Worm (Caenorhabditis elegans) whole organism, L3 larva: ENCODE data around the gene idpp-3.
"Not testable (repeated sequence)": the region's sequence is repeated elsewhere in the genome, so short reads cannot be mapped to it uniquely, and the experiment has no call there.

Experiments
- ZK546.5 ChIP-seq: sonication (generic microtip); optimal IDR thresholded peaks from 2 replicates; lab custom pipeline; 2017; ENCODE audit warnings: missing biosample characterization, missing genetic modification characterization
- aly-2 ChIP-seq: fragments of 150-350 bp; optimal IDR thresholded peaks from 2 replicates; lab custom pipeline; 2014; ENCODE audit warnings: missing biosample characterization, missing genetic modification characterization
- ama-1 ChIP-seq: fragments of 150-350 bp; optimal IDR thresholded peaks from 2 replicates; lab custom pipeline; 2018
- ceh-28 ChIP-seq: fragments of 150-350 bp; optimal IDR thresholded peaks from 2 replicates; lab custom pipeline; 2014; ENCODE audit warnings: missing biosample characterization, missing genetic modification reagents, missing genetic modification characterization
- ceh-82 ChIP-seq: fragments of 150-350 bp; optimal IDR thresholded peaks from 2 replicates; lab custom pipeline; 2014; ENCODE audit warnings: missing biosample characterization, missing genetic modification characterization
- ceh-9 ChIP-seq: sonication (generic microtip); optimal IDR thresholded peaks from 2 replicates; lab custom pipeline; 2018; ENCODE audit warnings: missing biosample characterization, missing genetic modification characterization
- egl-27 ChIP-seq: sonication (generic microtip); optimal IDR thresholded peaks from 4 replicates; lab custom pipeline; 2017; ENCODE audit warnings: missing biosample characterization, missing genetic modification reagents, missing genetic modification characterization
- egl-5 ChIP-seq: fragments of 150-350 bp; optimal IDR thresholded peaks from 2 replicates; lab custom pipeline; 2017; ENCODE audit warnings: missing biosample characterization, missing genetic modification reagents, missing genetic modification characterization, inconsistent platforms
- elt-1 ChIP-seq: fragments of 150-350 bp; optimal IDR thresholded peaks from 2 replicates; lab custom pipeline; 2014; ENCODE audit warnings: missing biosample characterization, missing genetic modification characterization
- elt-2 ChIP-seq: sonication (generic microtip); optimal IDR thresholded peaks from 2 replicates; lab custom pipeline; 2016; ENCODE audit warnings: missing genetic modification reagents, mild to moderate bottlenecking, missing genetic modification characterization, missing compliant biosample characterization
- elt-3 ChIP-seq, 3 experiments: fragments of 150-350 bp in 1 of 3; sonication (generic microtip) in 2 of 3; optimal IDR thresholded peaks; 2 replicates in 2 of 3; 4 replicates in 1 of 3; lab custom pipeline; 2014 to 2017; ENCODE audit warnings: missing biosample characterization in 3 of 3, missing genetic modification characterization in 3 of 3
- eor-1 ChIP-seq, 2 experiments: fragments of 150-350 bp; optimal IDR thresholded peaks; 2 replicates each; lab custom pipeline; 2014 to 2018; ENCODE audit warnings: missing biosample characterization in 2 of 2, missing genetic modification characterization in 2 of 2
- fkh-10 ChIP-seq: sonication (generic microtip); optimal IDR thresholded peaks from 2 replicates; lab custom pipeline; 2017; ENCODE audit warnings: missing biosample characterization, missing genetic modification reagents, missing genetic modification characterization
- fkh-2 ChIP-seq: fragments of 150-350 bp; optimal IDR thresholded peaks from 2 replicates; lab custom pipeline; 2014; ENCODE audit warnings: missing biosample characterization, missing genetic modification reagents, missing genetic modification characterization
- fos-1 ChIP-seq: fragments of 150-350 bp; optimal IDR thresholded peaks from 2 replicates; lab custom pipeline; 2014; ENCODE audit warnings: missing biosample characterization, missing genetic modification characterization
- hmg-11 ChIP-seq: sonication (generic microtip); optimal IDR thresholded peaks from 2 replicates; lab custom pipeline; 2016; ENCODE audit warnings: missing genetic modification characterization, missing compliant biosample characterization
- jun-1 ChIP-seq: fragments of 150-350 bp; optimal IDR thresholded peaks from 2 replicates; lab custom pipeline; 2014; ENCODE audit warnings: missing biosample characterization, missing genetic modification reagents, missing genetic modification characterization
- lin-15B ChIP-seq: fragments of 150-350 bp; optimal IDR thresholded peaks from 2 replicates; lab custom pipeline; 2014; ENCODE audit warnings: missing biosample characterization, missing genetic modification characterization
- lin-39 ChIP-seq: fragments of 150-350 bp; optimal IDR thresholded peaks from 2 replicates; lab custom pipeline; 2018; ENCODE audit warnings: missing biosample characterization, missing genetic modification reagents, missing genetic modification characterization
- lsy-12 ChIP-seq: sonication (generic microtip); optimal IDR thresholded peaks from 2 replicates; lab custom pipeline; 2016; ENCODE audit warnings: mild to moderate bottlenecking, missing genetic modification characterization, missing compliant biosample characterization
- mdl-1 ChIP-seq: fragments of 150-350 bp; optimal IDR thresholded peaks from 2 replicates; lab custom pipeline; 2014; ENCODE audit warnings: missing biosample characterization, missing genetic modification characterization
- mml-1 ChIP-seq: fragments of 150-350 bp; sonication (generic microtip); optimal IDR thresholded peaks from 3 replicates; lab custom pipeline; 2014; ENCODE audit warnings: missing biosample characterization, missing genetic modification characterization
- nfya-1 ChIP-seq: sonication (generic microtip); optimal IDR thresholded peaks from 2 replicates; lab custom pipeline; 2017; ENCODE audit warnings: missing genetic modification characterization, mild to moderate bottlenecking, missing compliant biosample characterization, antibody characterized with exemption, moderate library complexity; ENCODE audit not compliant: insufficient read depth
- nhr-11 ChIP-seq: fragments of 150-350 bp; optimal IDR thresholded peaks from 2 replicates; lab custom pipeline; 2014; ENCODE audit warnings: missing biosample characterization, missing genetic modification characterization
- nhr-12 ChIP-seq: fragments of 150-350 bp; optimal IDR thresholded peaks from 2 replicates; lab custom pipeline; 2014; ENCODE audit warnings: missing biosample characterization, missing genetic modification characterization
- nhr-23 ChIP-seq: fragments of 150-350 bp; optimal IDR thresholded peaks from 2 replicates; lab custom pipeline; 2014; ENCODE audit warnings: missing biosample characterization, missing genetic modification reagents, missing genetic modification characterization
- nhr-237 ChIP-seq: fragments of 150-350 bp; optimal IDR thresholded peaks from 2 replicates; lab custom pipeline; 2014; ENCODE audit warnings: missing biosample characterization, missing genetic modification characterization
- nhr-25 ChIP-seq: sonication (generic microtip); optimal IDR thresholded peaks from 2 replicates; lab custom pipeline; 2017; ENCODE audit warnings: missing biosample characterization, missing genetic modification characterization
- nhr-28 ChIP-seq: fragments of 150-350 bp; optimal IDR thresholded peaks from 2 replicates; lab custom pipeline; 2014; ENCODE audit warnings: missing biosample characterization, missing genetic modification characterization
- nhr-67 ChIP-seq: fragments of 150-350 bp; optimal IDR thresholded peaks from 2 replicates; lab custom pipeline; 2014; ENCODE audit warnings: missing biosample characterization, missing genetic modification characterization
- nhr-76 ChIP-seq: fragments of 150-350 bp; sonication (generic microtip); optimal IDR thresholded peaks from 5 replicates; lab custom pipeline; 2014; ENCODE audit warnings: missing biosample characterization, missing genetic modification characterization
- nhr-77 ChIP-seq: fragments of 150-350 bp; optimal IDR thresholded peaks from 2 replicates; lab custom pipeline; 2014; ENCODE audit warnings: missing biosample characterization, missing genetic modification characterization
- pha-4 ChIP-seq: fragments of 150-350 bp; optimal IDR thresholded peaks from 2 replicates; lab custom pipeline; 2014; ENCODE audit warnings: missing biosample characterization, missing genetic modification reagents, missing genetic modification characterization
- skn-1 ChIP-seq: fragments of 150-350 bp; optimal IDR thresholded peaks from 2 replicates; lab custom pipeline; 2014; ENCODE audit warnings: missing biosample characterization, missing genetic modification characterization
- snpc-4 ChIP-seq: fragments of 150-350 bp; optimal IDR thresholded peaks from 2 replicates; lab custom pipeline; 2014; ENCODE audit warnings: missing biosample characterization, missing genetic modification characterization
- tbx-2 ChIP-seq: sonication (generic microtip); optimal IDR thresholded peaks from 2 replicates; lab custom pipeline; 2016; ENCODE audit warnings: mild to moderate bottlenecking, missing genetic modification characterization, missing compliant biosample characterization
- zag-1 ChIP-seq: fragments of 150-350 bp; optimal IDR thresholded peaks from 2 replicates; lab custom pipeline; 2014; ENCODE audit warnings: missing biosample characterization, missing genetic modification characterization
- ztf-11 ChIP-seq: fragments of 150-350 bp; optimal IDR thresholded peaks from 2 replicates; lab custom pipeline; 2014; ENCODE audit warnings: missing biosample characterization, missing genetic modification characterization
- ztf-4 ChIP-seq: fragments of 150-350 bp; optimal IDR thresholded peaks from 2 replicates; lab custom pipeline; 2014; ENCODE audit warnings: missing biosample characterization, missing genetic modification characterization

Gene idpp-3

ce11 chrX:14973085-14973484 is 11.7 kb upstream of the idpp-3 start:
- TF ChIP-seq nhr-77 (tag; lab: Kevin White, UChicago) (no peak), hmg-11 (no peak), elt-3 (tag; optimal IDR thresholded peaks at IDR 0.05; lab: Kevin White, UChicago) (no peak), snpc-4 (no peak), nfya-1 (tag; lab: Kevin White, UChicago) (no peak), tbx-2 (no peak), eor-1 (tag; optimal IDR thresholded peaks at IDR 0.05; lab: Kevin White, UChicago) (no peak), skn-1 (tag; lab: Kevin White, UChicago) (no peak), nhr-11 (tag; lab: Kevin White, UChicago) (no peak), elt-1 (no peak), nhr-25 (no peak), zag-1 (no peak)

- TF ChIP-seq pha-4 (tag; lab: Kevin White, UChicago) (peak; percentile 45), mdl-1 (tag; lab: Kevin White, UChicago) (no peak), fkh-2 (no peak), fos-1 (tag; lab: Kevin White, UChicago) (no peak), ceh-9 (tag; lab: Kevin White, UChicago) (no peak), elt-2 (tag; lab: Kevin White, UChicago) (peak; percentile 45), nhr-76 (no peak), tbx-2 (no peak), ama-1 (no peak), aly-2 (tag; lab: Kevin White, UChicago) (no peak), eor-1 (tag; optimal IDR thresholded peaks at IDR 0.05; lab: Kevin White, UChicago) (no peak), mml-1 (no peak), snpc-4 (peak; percentile 27), nhr-23 (tag; lab: Kevin White, UChicago) (no peak), ZK546.5 (tag; lab: Kevin White, UChicago) (no peak), lin-39 (peak; percentile 76), hmg-11 (peak; percentile 22), nhr-12 (tag; lab: Kevin White, UChicago) (no peak), nfya-1 (tag; lab: Kevin White, UChicago) (no peak), zag-1 (no peak), egl-27 (no peak), ceh-82 (tag; lab: Kevin White, UChicago) (no peak), nhr-28 (tag; lab: Kevin White, UChicago) (no peak), ceh-28 (tag; lab: Kevin White, UChicago) (peak; percentile 9), nhr-67 (tag; lab: Kevin White, UChicago) (no peak), ztf-11 (tag; lab: Kevin White, UChicago) (no peak), fkh-10 (GFP tag; lab: Kevin White, UChicago) (no peak), egl-5 (peak; percentile 43), ztf-4 (tag; lab: Kevin White, UChicago) (no peak), nhr-237 (tag; lab: Kevin White, UChicago) (no peak), nhr-25 (no peak), lin-15B (tag; lab: Kevin White, UChicago) (peak; percentile 52), nhr-77 (tag; lab: Kevin White, UChicago) (no peak), jun-1 (tag; lab: Kevin White, UChicago) (no peak)
Measured at ce11 chrX:14970221-14970801, 8.9 kb upstream of the idpp-3 start, which contains the start of the genes flwr-1 and tbc-1. TSS of gene flwr-1 (minus strand) at chrX:14970271. TSS of gene tbc-1 (plus strand) at chrX:14970751.

- TF ChIP-seq lsy-12 (tag; lab: Kevin White, UChicago) (no peak), aly-2 (tag; lab: Kevin White, UChicago) (no peak), elt-2 (tag; lab: Kevin White, UChicago) (peak; percentile 9), hmg-11 (no peak), nhr-76 (no peak)
Measured at ce11 chrX:14969615-14970014, 8.2 kb upstream of the idpp-3 start.

- TF ChIP-seq snpc-4; nfya-1 (tag; lab: Kevin White, UChicago); elt-3 (tag; optimal IDR thresholded peaks at IDR 0.05; lab: Kevin White, UChicago): not testable (repeated sequence)
Measured at ce11 chrX:14966515-14966914, 5.1 kb upstream of the idpp-3 start, which contains the start of gene F20D1.22. TSS of gene F20D1.22 (plus strand) at chrX:14966815.
